Fruit fly (Drosophila melanogaster): ENCODE measurements around the gene CG43362.

DNA sequence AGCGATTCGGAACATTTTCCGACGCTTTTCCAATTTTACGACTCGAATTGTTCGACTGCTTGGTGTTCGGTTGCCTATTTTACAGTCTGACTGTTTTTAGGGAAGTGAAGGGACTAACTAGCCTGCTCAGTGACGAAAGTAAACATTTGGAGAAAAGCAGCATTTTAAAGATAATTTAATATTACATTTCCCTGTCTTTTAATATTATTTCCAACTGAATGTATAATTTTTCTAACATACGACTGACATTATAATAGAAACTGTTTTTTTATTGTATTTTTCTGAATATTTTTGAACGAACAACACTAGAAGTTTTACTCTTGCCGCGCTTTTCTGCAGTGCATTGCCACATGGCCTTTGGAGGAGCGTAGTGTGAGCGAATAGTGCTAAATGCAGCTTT, 5.6 kb downstream of the CG43362 start, which contains the start of gene CG31787:
- no peak for TF ChIP-seq ttk (optimal IDR thresholded peaks at IDR 0.05)
- TF ChIP-seq insv (optimal IDR thresholded peaks at IDR 0.05) = no peak
- no peak for TF ChIP-seq h (optimal IDR thresholded peaks at IDR 0.05)
- TF ChIP-seq psq (optimal IDR thresholded peaks at IDR 0.05) = no peak
